Fruit fly (Drosophila melanogaster) whole organism, adult: ENCODE results near the gene Rab7.

Experiments used
- CG11617 ChIP-seq: fragments of 200-800 bp; sonication (Bioruptor generic); optimal IDR thresholded peaks from 2 replicates; lab custom pipeline; 2017; ENCODE audit warnings: mild to moderate bottlenecking, missing biosample characterization, missing genetic modification reagents, missing genetic modification characterization
- CG1620 ChIP-seq: fragments of 200-800 bp; sonication (Bioruptor generic); optimal IDR thresholded peaks from 2 replicates; lab custom pipeline; 2016; ENCODE audit warnings: missing biosample characterization, missing genetic modification characterization
- CG33017 ChIP-seq: fragments of 200-800 bp; sonication (Bioruptor generic); optimal IDR thresholded peaks from 2 replicates; lab custom pipeline; 2018; ENCODE audit warnings: missing biosample characterization, mild to moderate bottlenecking, missing genetic modification characterization, moderate library complexity
- CG7101 ChIP-seq: fragments of 200-800 bp; sonication (Bioruptor generic); optimal IDR thresholded peaks from 2 replicates; lab custom pipeline; 2018; ENCODE audit warnings: missing biosample characterization, mild to moderate bottlenecking, missing genetic modification characterization, moderate library complexity
- Clk ChIP-seq: fragments of 200-800 bp; sonication (Bioruptor generic); optimal IDR thresholded peaks from 2 replicates; lab custom pipeline; 2017; ENCODE audit warnings: missing biosample characterization, missing genetic modification characterization
- Hr96 ChIP-seq: fragments of 200-800 bp; sonication (Bioruptor generic); optimal IDR thresholded peaks from 2 replicates; lab custom pipeline; 2016; ENCODE audit warnings: missing biosample characterization, missing genetic modification characterization
- Mnt ChIP-seq: fragments of 200-800 bp; sonication (Bioruptor generic); optimal IDR thresholded peaks from 2 replicates; lab custom pipeline; 2016; ENCODE audit warnings: missing biosample characterization, mild to moderate bottlenecking, missing genetic modification characterization
- cnc ChIP-seq, 2 experiments: fragments of >200 bp; optimal IDR thresholded peaks; 2 replicates each; lab custom pipeline; 2017
- kay ChIP-seq: fragments of 200-800 bp; sonication (Bioruptor generic); peaks from one replicate; lab custom pipeline; 2016; ENCODE audit warnings: missing biosample characterization, missing genetic modification characterization, borderline replicate concordance
- ovo ChIP-seq: fragments of 200-800 bp; sonication (Bioruptor generic); optimal IDR thresholded peaks from 2 replicates; lab custom pipeline; 2016; ENCODE audit warnings: missing biosample characterization, missing genetic modification characterization
- tj ChIP-seq: fragments of 200-800 bp; sonication (Bioruptor generic); optimal IDR thresholded peaks from 3 replicates; lab custom pipeline; 2017; ENCODE audit warnings: missing biosample characterization, mild to moderate bottlenecking, missing genetic modification characterization, moderate library complexity
- toe ChIP-seq: fragments of 200-800 bp; sonication (Bioruptor generic); optimal IDR thresholded peaks from 2 replicates; lab custom pipeline; 2016; ENCODE audit warnings: missing biosample characterization, missing genetic modification characterization

- no peak for TF ChIP-seq cnc (optimal IDR thresholded peaks at IDR 0.05; lab: Kevin White, UChicago)
- TF ChIP-seq kay (GFP tag; lab: Kevin White, UChicago): peak; percentile 29
- no peak for TF ChIP-seq CG33017 (tag; lab: Kevin White, UChicago)
- TF ChIP-seq Mnt (GFP tag; lab: Kevin White, UChicago): no peak
- TF ChIP-seq Hr96 (GFP tag; lab: Kevin White, UChicago): no peak
- no peak for TF ChIP-seq CG11617
- no peak for TF ChIP-seq CG1620 (GFP tag; lab: Kevin White, UChicago)
- no peak for TF ChIP-seq toe
- TF ChIP-seq CG7101 (tag; lab: Kevin White, UChicago): no peak
- TF ChIP-seq Clk (GFP tag; lab: Kevin White, UChicago): no peak
- no peak for TF ChIP-seq tj
- no peak for TF ChIP-seq ovo (GFP tag; lab: Kevin White, UChicago)
Observed at dm6 chr3R:24024688-24025087, 31.9 kb downstream of the Rab7 start.
